Fruit fly (Drosophila melanogaster) whole organism, embryonic: ENCODE data around the gene CG14212.

ENCODE experiments used
- Bgb ChIP-seq: fragments of 200-800 bp; sonication (Bioruptor generic); IDR thresholded peaks from 2 replicates; pipeline ENCODE4 v1.3.6; 2022; ENCODE audit warnings: missing biosample characterization, missing genetic modification characterization; ENCODE audit not compliant: partially characterized antibody
- CG10147 ChIP-seq: fragments of 200-800 bp; sonication (Bioruptor generic); optimal IDR thresholded peaks from 2 replicates; lab custom pipeline; 2019; ENCODE audit warnings: missing biosample characterization, mild to moderate bottlenecking, missing genetic modification characterization, moderate library complexity
- CG10431 ChIP-seq: fragments of 200-800 bp; sonication (Bioruptor generic); optimal IDR thresholded peaks from 3 replicates; lab custom pipeline; 2018; ENCODE audit warnings: missing biosample characterization, mild to moderate bottlenecking, missing genetic modification characterization
- CG10959 ChIP-seq: fragments of 200-800 bp; sonication (Bioruptor generic); IDR thresholded peaks from 2 replicates; pipeline ENCODE4 v1.3.6; 2022; ENCODE audit warnings: missing biosample characterization, missing genetic modification characterization
- CG10979 ChIP-seq: fragments of 200-800 bp; sonication (Bioruptor generic); optimal IDR thresholded peaks from 2 replicates; lab custom pipeline; 2018; ENCODE audit warnings: missing biosample characterization, mild to moderate bottlenecking, missing genetic modification characterization, moderate library complexity
- CG12769 ChIP-seq: fragments of 200-800 bp; sonication (Bioruptor generic); optimal IDR thresholded peaks from 2 replicates; lab custom pipeline; 2019; ENCODE audit warnings: missing biosample characterization, mild to moderate bottlenecking, missing genetic modification characterization, moderate library complexity
- CG14014 ChIP-seq: fragments of 200-800 bp; sonication (Bioruptor generic); IDR thresholded peaks from 2 replicates; pipeline ENCODE4 v1.3.6; 2022; ENCODE audit warnings: missing biosample characterization, missing genetic modification characterization
- CG14441 ChIP-seq: fragments of 200-800 bp; sonication (Bioruptor generic); IDR thresholded peaks from 2 replicates; pipeline ENCODE4 v1.3.6; 2022; ENCODE audit warnings: missing biosample characterization, missing genetic modification characterization
- CG14710 ChIP-seq: fragments of 200-800 bp; sonication (Bioruptor generic); optimal IDR thresholded peaks from 3 replicates; lab custom pipeline; 2019; ENCODE audit warnings: missing biosample characterization, mild to moderate bottlenecking, missing genetic modification characterization, moderate library complexity
- CG15269 ChIP-seq: fragments of 200-800 bp; sonication (Bioruptor generic); optimal IDR thresholded peaks from 2 replicates; lab custom pipeline; 2018; ENCODE audit warnings: missing biosample characterization, mild to moderate bottlenecking, missing genetic modification characterization, moderate library complexity
- CG18011 ChIP-seq: fragments of 200-800 bp; sonication (Bioruptor generic); optimal IDR thresholded peaks from 2 replicates; lab custom pipeline; 2017; ENCODE audit warnings: missing biosample characterization, missing genetic modification characterization, mild to moderate bottlenecking, moderate library complexity, missing genotype
- CG32772 ChIP-seq: fragments of 200-800 bp; sonication (Bioruptor generic); IDR thresholded peaks from 2 replicates; pipeline ENCODE4 v1.3.6; 2022; ENCODE audit warnings: missing biosample characterization, missing genetic modification characterization
- CG34224 ChIP-seq: fragments of 200-800 bp; sonication (Bioruptor generic); IDR thresholded peaks from 3 replicates; pipeline ENCODE4 v1.3.6; 2022; ENCODE audit warnings: missing biosample characterization, missing genetic modification characterization; ENCODE audit not compliant: partially characterized antibody
- CG3995 ChIP-seq: fragments of 200-800 bp; sonication (Bioruptor generic); optimal IDR thresholded peaks from 3 replicates; lab custom pipeline; 2016; ENCODE audit warnings: missing biosample characterization, missing genetic modification characterization
- CG6175 ChIP-seq: fragments of 200-800 bp; sonication (Bioruptor generic); IDR thresholded peaks from 3 replicates; pipeline ENCODE4 v1.3.6; 2022; ENCODE audit warnings: missing biosample characterization, missing genetic modification characterization
- CG6765 ChIP-seq: fragments of 200-800 bp; sonication (Bioruptor generic); optimal IDR thresholded peaks from 3 replicates; lab custom pipeline; 2017; ENCODE audit warnings: missing biosample characterization, mild to moderate bottlenecking, missing genetic modification characterization
- CG7271 ChIP-seq: fragments of 200-800 bp; sonication (Bioruptor generic); optimal IDR thresholded peaks from 2 replicates; lab custom pipeline; 2018; ENCODE audit warnings: missing biosample characterization, mild to moderate bottlenecking, missing genetic modification characterization, moderate library complexity
- CG7786 ChIP-seq: fragments of 200-800 bp; sonication (Bioruptor generic); optimal IDR thresholded peaks from 2 replicates; lab custom pipeline; 2016; ENCODE audit warnings: missing biosample characterization, missing genetic modification characterization
- CG7987 ChIP-seq: fragments of 200-800 bp; sonication (Bioruptor generic); optimal IDR thresholded peaks from 2 replicates; lab custom pipeline; 2018; ENCODE audit warnings: missing biosample characterization, mild to moderate bottlenecking, missing genetic modification characterization, moderate library complexity
- CG8089 ChIP-seq: fragments of 200-800 bp; sonication (Bioruptor generic); optimal IDR thresholded peaks from 3 replicates; lab custom pipeline; 2016; ENCODE audit warnings: missing biosample characterization, missing genetic modification characterization
- CG8924 ChIP-seq: fragments of 200-800 bp; optimal IDR thresholded peaks from 3 replicates; lab custom pipeline; 2019; ENCODE audit warnings: missing biosample characterization, mild to moderate bottlenecking, missing genetic modification characterization, moderate library complexity
- Chrac-16 ChIP-seq: fragments of 200-800 bp; sonication (Bioruptor generic); optimal IDR thresholded peaks from 3 replicates; lab custom pipeline; 2016; ENCODE audit warnings: missing biosample characterization, missing genetic modification characterization
- D19B ChIP-seq: fragments of 200-800 bp; sonication (Bioruptor generic); optimal IDR thresholded peaks from 2 replicates; lab custom pipeline; 2017; ENCODE audit warnings: missing biosample characterization, mild to moderate bottlenecking, missing genetic modification characterization
- Dad ChIP-seq: fragments of 200-800 bp; sonication (Bioruptor generic); optimal IDR thresholded peaks from 3 replicates; lab custom pipeline; 2016; ENCODE audit warnings: missing biosample characterization, missing genetic modification characterization
- Ets65A ChIP-seq: fragments of 200-800 bp; sonication (Bioruptor generic); peaks from one replicate; lab custom pipeline; 2016; ENCODE audit warnings: missing biosample characterization, missing genetic modification characterization
- Hr78 ChIP-seq, 2 experiments: fragments of 200-800 bp in 1 of 2; fragments of >200 bp in 1 of 2; sonication (Bioruptor generic) in 1 of 2; optimal IDR thresholded peaks; 2 replicates each; lab custom pipeline; 2017 to 2019; ENCODE audit warnings: missing biosample characterization in 2 of 2, missing genetic modification characterization in 2 of 2, mild to moderate bottlenecking in 1 of 2, moderate library complexity in 1 of 2
- NC2β ChIP-seq: fragments of 200-800 bp; sonication (Bioruptor generic); optimal IDR thresholded peaks from 2 replicates; lab custom pipeline; 2016; ENCODE audit warnings: missing biosample characterization, missing genetic modification characterization
- NK7.1 ChIP-seq: fragments of 200-800 bp; sonication (Bioruptor generic); optimal IDR thresholded peaks from 3 replicates; lab custom pipeline; 2016; ENCODE audit warnings: missing biosample characterization, missing genetic modification characterization
- Pdp1 ChIP-seq, 2 experiments: fragments of 200-800 bp; sonication (Bioruptor generic); optimal IDR thresholded peaks; 3 replicates each; lab custom pipeline; 2016; ENCODE audit warnings: missing biosample characterization in 2 of 2, missing genetic modification characterization in 2 of 2, mild to moderate bottlenecking in 1 of 2, moderate library complexity in 1 of 2
- Rfx ChIP-seq: fragments of 200-800 bp; sonication (Bioruptor generic); IDR thresholded peaks from 2 replicates; pipeline ENCODE4 v1.3.6; 2022; ENCODE audit warnings: missing biosample characterization, missing genetic modification characterization
- Scr ChIP-seq: fragments of 200-800 bp; sonication (Bioruptor generic); IDR thresholded peaks from 2 replicates; pipeline ENCODE4 v1.3.6; 2022; ENCODE audit warnings: missing biosample characterization, missing genetic modification characterization; ENCODE audit not compliant: partially characterized antibody
- al ChIP-seq: fragments of 200-800 bp; sonication (Bioruptor generic); IDR thresholded peaks from 2 replicates; pipeline ENCODE4 v1.3.6; 2022; ENCODE audit warnings: missing biosample characterization, missing genetic modification characterization
- ato ChIP-seq: fragments of 200-800 bp; sonication (Bioruptor generic); IDR thresholded peaks from 2 replicates; pipeline ENCODE4 v1.3.6; 2022; ENCODE audit warnings: missing biosample characterization, missing genetic modification characterization; ENCODE audit not compliant: partially characterized antibody
- cad ChIP-seq: fragments of >200 bp; optimal IDR thresholded peaks from 2 replicates; lab custom pipeline; 2017; ENCODE audit warnings: missing biosample characterization, missing genetic modification characterization
- cg ChIP-seq: fragments of 200-800 bp; sonication (Bioruptor generic); optimal IDR thresholded peaks from 3 replicates; lab custom pipeline; 2019; ENCODE audit warnings: missing biosample characterization, mild to moderate bottlenecking, missing genetic modification characterization, moderate library complexity
- crol ChIP-seq: fragments of 200-800 bp; sonication (Bioruptor generic); IDR thresholded peaks from 2 replicates; pipeline ENCODE4 v1.3.6; 2022; ENCODE audit warnings: missing biosample characterization, missing genetic modification characterization
- gcm2 ChIP-seq: fragments of 200-800 bp; sonication (Bioruptor generic); optimal IDR thresholded peaks from 2 replicates; lab custom pipeline; 2016; ENCODE audit warnings: missing biosample characterization, missing genetic modification characterization
- gfzf ChIP-seq: fragments of 200-800 bp; sonication (Bioruptor generic); optimal IDR thresholded peaks from 2 replicates; lab custom pipeline; 2016; ENCODE audit warnings: missing biosample characterization, mild to moderate bottlenecking, missing genetic modification characterization, moderate library complexity
- gsb-n ChIP-seq: fragments of 200-800 bp; sonication (Bioruptor generic); optimal IDR thresholded peaks from 3 replicates; lab custom pipeline; 2018; ENCODE audit warnings: missing biosample characterization, mild to moderate bottlenecking, missing genetic modification characterization
- h ChIP-seq: fragments of >200 bp; optimal IDR thresholded peaks from 2 replicates; lab custom pipeline; 2017
- hb ChIP-seq: fragments of 200-800 bp; sonication (Bioruptor generic); IDR thresholded peaks from 3 replicates; pipeline ENCODE4 v1.3.6; 2022; ENCODE audit warnings: missing biosample characterization, missing genetic modification characterization; ENCODE audit not compliant: partially characterized antibody
- ken ChIP-seq: fragments of 200-800 bp; sonication (Bioruptor generic); IDR thresholded peaks from 3 replicates; pipeline ENCODE4 v1.3.6; 2022; ENCODE audit warnings: missing biosample characterization, missing genetic modification characterization
- lab ChIP-seq: fragments of 200-800 bp; sonication (Bioruptor generic); optimal IDR thresholded peaks from 3 replicates; lab custom pipeline; 2017; ENCODE audit warnings: missing biosample characterization, missing genetic modification characterization, mild to moderate bottlenecking, moderate library complexity, missing genetic modification reagents
- seq ChIP-seq: fragments of 200-800 bp; sonication (Bioruptor generic); IDR thresholded peaks from 2 replicates; pipeline ENCODE4 v1.3.6; 2022; ENCODE audit warnings: missing biosample characterization, missing genetic modification characterization
- tna ChIP-seq: fragments of 200-800 bp; sonication (Bioruptor generic); IDR thresholded peaks from 2 replicates; pipeline ENCODE4 v1.3.6; 2022; ENCODE audit warnings: missing biosample characterization, missing genetic modification characterization; ENCODE audit not compliant: partially characterized antibody
- ttk ChIP-seq: fragments of 200-800 bp; sonication (Bioruptor generic); IDR thresholded peaks from 2 replicates; pipeline ENCODE4 v2.1.2; 2022; ENCODE audit warnings: missing biosample characterization, missing genetic modification characterization
- wek ChIP-seq: fragments of 200-800 bp; sonication (Bioruptor generic); optimal IDR thresholded peaks from 3 replicates; lab custom pipeline; 2018; ENCODE audit warnings: missing biosample characterization, mild to moderate bottlenecking, missing genetic modification characterization, moderate library complexity
- zen ChIP-seq: fragments of 200-800 bp; sonication (Bioruptor generic); optimal IDR thresholded peaks from 3 replicates; lab custom pipeline; 2018; ENCODE audit warnings: missing biosample characterization, mild to moderate bottlenecking, missing genetic modification characterization, moderate library complexity

Gene CG14212

dm6 chrX:19597684-19598363 is 27.7 kb upstream of the CG14212 start, which contains the start of gene RpS10b:
RpS10b (plus strand) TSS chrX:19598031.
- TF ChIP-seq CG8924 (tag; lab: Kevin White, UChicago) (peak; percentile 72), al (GFP tag; lab: Robert Waterston, UW) (peak; percentile 63), h (no peak), CG14441 (GFP tag; lab: Robert Waterston, UW) (peak; percentile 56; the same call in 1 of the 2 replicates), cad (GFP tag; lab: Kevin White, UChicago) (no peak), Hr78 (GFP tag; optimal IDR thresholded peaks at IDR 0.05; lab: Kevin White, UChicago) (peak in 1 of 2 experiments; percentile 50), zen (tag; lab: Kevin White, UChicago) (peak; percentile 68), CG32772 (peak; percentile 69; the same call in 1 of the 2 replicates), Dad (GFP tag; lab: Kevin White, UChicago) (peak; percentile 89), CG14710 (tag; lab: Kevin White, UChicago) (peak; percentile 93), ken (GFP tag; lab: Robert Waterston, UW) (peak; percentile 67), wek (GFP tag; lab: Kevin White, UChicago) (peak; percentile 94), Rfx (peak; percentile 80), CG3995 (peak; percentile 77), CG10959 (GFP tag; lab: Robert Waterston, UW) (peak; percentile 64), Ets65A (GFP tag; lab: Kevin White, UChicago) (peak; percentile 98), crol (GFP tag; lab: Robert Waterston, UW) (peak; percentile 48; the same call in 1 of the 2 replicates), CG15269 (tag; lab: Kevin White, UChicago) (peak; percentile 78), Bgb (GFP tag; lab: Robert Waterston, UW) (peak; percentile 91), CG10147 (peak; percentile 88), hb (GFP tag; lab: Robert Waterston, UW) (peak; percentile 93), seq (GFP tag; lab: Robert Waterston, UW) (peak; percentile 83), CG6765 (GFP tag; lab: Kevin White, UChicago) (peak; percentile 97), cg (GFP tag; lab: Kevin White, UChicago) (peak; percentile 5), CG10431 (peak; percentile 96), CG7271 (peak; percentile 95), gfzf (peak; percentile 62), CG6175 (GFP tag; lab: Robert Waterston, UW) (peak; percentile 66; the same call in 2 of the 3 replicates), lab (GFP tag; lab: Kevin White, UChicago) (peak; percentile 96), CG7786 (GFP tag; lab: Kevin White, UChicago) (peak; percentile 81), CG14014 (GFP tag; lab: Robert Waterston, UW) (peak; percentile 66; the same call in 1 of the 2 replicates), Scr (peak; percentile 97), CG8089 (GFP tag; lab: Kevin White, UChicago) (peak; percentile 91), CG7987 (GFP tag; lab: Kevin White, UChicago) (peak; percentile 97), CG12769 (tag; lab: Kevin White, UChicago) (peak; percentile 78), CG34224 (peak; percentile 88), CG18011 (GFP tag; lab: Kevin White, UChicago) (peak; percentile 84), NC2β (GFP tag; lab: Kevin White, UChicago) (peak; percentile 97), gcm2 (GFP tag; lab: Kevin White, UChicago) (peak; percentile 76), ttk (GFP tag; lab: Robert Waterston, UW) (peak; percentile 60), CG10979 (tag; lab: Kevin White, UChicago) (peak; percentile 77), ato (peak; percentile 74; the same call in 1 of the 2 replicates), Pdp1 (GFP tag; optimal IDR thresholded peaks at IDR 0.05; lab: Kevin White, UChicago) (peak; percentile 48 to 79), Chrac-16 (GFP tag; lab: Kevin White, UChicago) (peak; percentile 68), D19B (GFP tag; lab: Kevin White, UChicago) (peak; percentile 86), gsb-n (tag; lab: Kevin White, UChicago) (peak; percentile 77), tna (peak; percentile 89), NK7.1 (peak; percentile 94)
